Worm (Caenorhabditis elegans) whole organism, L3 larva: ENCODE data around the gene R08C7.8.

Experiments used
- R02D3.7 ChIP-seq: fragments of 150-350 bp; optimal IDR thresholded peaks from 2 replicates; lab custom pipeline; 2014; ENCODE audit warnings: missing biosample characterization, missing genetic modification characterization
- elt-2 ChIP-seq: sonication (generic microtip); optimal IDR thresholded peaks from 2 replicates; lab custom pipeline; 2016; ENCODE audit warnings: missing genetic modification reagents, mild to moderate bottlenecking, missing genetic modification characterization, missing compliant biosample characterization
- fkh-10 ChIP-seq: sonication (generic microtip); optimal IDR thresholded peaks from 2 replicates; lab custom pipeline; 2017; ENCODE audit warnings: missing biosample characterization, missing genetic modification reagents, missing genetic modification characterization
- lin-15B ChIP-seq: fragments of 150-350 bp; optimal IDR thresholded peaks from 2 replicates; lab custom pipeline; 2014; ENCODE audit warnings: missing biosample characterization, missing genetic modification characterization
- mdl-1 ChIP-seq: fragments of 150-350 bp; optimal IDR thresholded peaks from 2 replicates; lab custom pipeline; 2014; ENCODE audit warnings: missing biosample characterization, missing genetic modification characterization
- nhr-12 ChIP-seq: fragments of 150-350 bp; optimal IDR thresholded peaks from 2 replicates; lab custom pipeline; 2014; ENCODE audit warnings: missing biosample characterization, missing genetic modification characterization
- nhr-67 ChIP-seq: fragments of 150-350 bp; optimal IDR thresholded peaks from 2 replicates; lab custom pipeline; 2014; ENCODE audit warnings: missing biosample characterization, missing genetic modification characterization
- nhr-76 ChIP-seq: fragments of 150-350 bp; sonication (generic microtip); optimal IDR thresholded peaks from 5 replicates; lab custom pipeline; 2014; ENCODE audit warnings: missing biosample characterization, missing genetic modification characterization
- skn-1 ChIP-seq: fragments of 150-350 bp; optimal IDR thresholded peaks from 2 replicates; lab custom pipeline; 2014; ENCODE audit warnings: missing biosample characterization, missing genetic modification characterization
- snpc-4 ChIP-seq: fragments of 150-350 bp; optimal IDR thresholded peaks from 2 replicates; lab custom pipeline; 2014; ENCODE audit warnings: missing biosample characterization, missing genetic modification characterization
- tbx-2 ChIP-seq: sonication (generic microtip); optimal IDR thresholded peaks from 2 replicates; lab custom pipeline; 2016; ENCODE audit warnings: mild to moderate bottlenecking, missing genetic modification characterization, missing compliant biosample characterization
- zag-1 ChIP-seq: fragments of 150-350 bp; optimal IDR thresholded peaks from 2 replicates; lab custom pipeline; 2014; ENCODE audit warnings: missing biosample characterization, missing genetic modification characterization

- TF ChIP-seq mdl-1, result no peak
- no peak for TF ChIP-seq fkh-10 (GFP tag; lab: Kevin White, UChicago)
- no peak for TF ChIP-seq tbx-2 (tag; lab: Kevin White, UChicago)
- TF ChIP-seq nhr-12 (tag; lab: Kevin White, UChicago), result no peak
- TF ChIP-seq elt-2 (tag; lab: Kevin White, UChicago), result no peak
- no peak for TF ChIP-seq snpc-4 (tag; lab: Kevin White, UChicago)
- no peak for TF ChIP-seq skn-1 (tag; lab: Kevin White, UChicago)
- TF ChIP-seq lin-15B (tag; lab: Kevin White, UChicago), result no peak
- TF ChIP-seq R02D3.7 (tag; lab: Kevin White, UChicago), result no peak
- no peak for TF ChIP-seq nhr-67 (tag; lab: Kevin White, UChicago)
- TF ChIP-seq nhr-76 (tag; lab: Kevin White, UChicago), result no peak
- no peak for TF ChIP-seq zag-1 (tag; lab: Kevin White, UChicago)
Measured at ce11 chrIV:4399418-4400136, 34.8 kb downstream of the R08C7.8 start.
